Fruit fly (Drosophila melanogaster) Kc167 (cell line): ENCODE data around the gene Gr85a.

Experiments used
- Sin3A ChIP-seq: fragments of >200 bp; optimal IDR thresholded peaks from 2 replicates; lab custom pipeline; 2018; ENCODE audit warnings: missing external identifiers
- psq ChIP-seq: fragments of >200 bp; optimal IDR thresholded peaks from 2 replicates; lab custom pipeline; 2017; ENCODE audit warnings: missing external identifiers

DNA sequence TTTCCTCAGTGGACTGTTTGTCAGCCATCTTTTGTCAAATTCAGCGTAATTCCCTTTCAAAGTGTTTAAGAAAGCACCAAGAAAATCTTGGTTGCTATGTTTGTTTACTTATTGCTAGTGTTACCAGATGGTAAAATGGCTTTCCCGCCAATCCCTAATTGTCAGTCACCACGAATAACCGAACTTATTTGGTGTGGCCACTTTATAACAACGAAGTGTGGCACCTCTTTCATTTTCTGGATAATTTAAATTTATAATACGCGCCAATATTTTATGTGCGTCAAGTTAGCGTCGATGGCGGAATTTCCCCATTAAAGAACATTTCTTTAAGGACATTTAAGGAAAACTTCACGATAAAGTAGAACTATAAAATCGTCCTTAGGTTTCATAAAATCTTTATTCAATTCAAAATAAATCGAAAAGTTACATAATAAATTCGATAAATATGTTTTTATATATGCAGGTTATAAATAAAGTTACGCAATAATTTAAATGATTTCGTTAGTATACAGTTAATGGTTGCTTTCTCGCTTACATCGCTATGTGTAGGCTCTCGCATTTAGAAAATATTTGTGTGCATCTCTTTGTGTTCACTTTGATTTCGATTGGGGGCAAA is 4.7 kb upstream of the Gr85a start, which contains the start of gene CG5359:
- no peak for TF ChIP-seq psq (lab: Kevin White, UChicago)
- no peak for TF ChIP-seq Sin3A (lab: Kevin White, UChicago)
